Worm (Caenorhabditis elegans) whole organism, L2 larva: Measurements from ENCODE around the gene srlf-1.

Experiments used
- nhr-11 ChIP-seq: fragments of 150-350 bp; optimal IDR thresholded peaks from 2 replicates; lab custom pipeline; 2014; ENCODE audit warnings: missing biosample characterization, missing genetic modification characterization
- nhr-6 ChIP-seq: fragments of 150-350 bp; optimal IDR thresholded peaks from 2 replicates; lab custom pipeline; 2014; ENCODE audit warnings: missing biosample characterization, missing genetic modification characterization
- sma-9 ChIP-seq, 2 experiments: fragments of 150-350 bp in 1 of 2; sonication (generic microtip) in 1 of 2; optimal IDR thresholded peaks; 2 replicates each; lab custom pipeline; 2014 to 2016; ENCODE audit warnings: missing genetic modification characterization in 2 of 2, mild to moderate bottlenecking in 1 of 2, missing biosample characterization in 1 of 2, missing compliant biosample characterization in 1 of 2, missing genetic modification reagents in 1 of 2, moderate library complexity in 1 of 2
- snpc-4 ChIP-seq: fragments of 150-350 bp; optimal IDR thresholded peaks from 2 replicates; lab custom pipeline; 2014; ENCODE audit warnings: missing biosample characterization, missing genetic modification characterization

- no peak for TF ChIP-seq nhr-11 (tag; lab: Kevin White, UChicago)
- TF ChIP-seq nhr-6 (tag; lab: Kevin White, UChicago): no peak
- no peak for TF ChIP-seq sma-9 (GFP tag; optimal IDR thresholded peaks at IDR 0.05; lab: Kevin White, UChicago)
- TF ChIP-seq sma-9 (tag; optimal IDR thresholded peaks at IDR 0.05; lab: Kevin White, UChicago): no peak
- no peak for TF ChIP-seq snpc-4 (tag; lab: Kevin White, UChicago)
Measured at ce11 chrII:7806054-7806453, 15.7 kb downstream of the srlf-1 start.
